Fruit fly (Drosophila melanogaster) whole organism, embryonic: ENCODE measurements around the gene plum.

ENCODE experiments used
- Bgb ChIP-seq: fragments of 200-800 bp; sonication (Bioruptor generic); IDR thresholded peaks from 2 replicates; pipeline ENCODE4 v1.3.6; 2022; ENCODE audit warnings: missing biosample characterization, missing genetic modification characterization; ENCODE audit not compliant: partially characterized antibody
- CG10274 ChIP-seq: fragments of 200-800 bp; sonication (Bioruptor generic); optimal IDR thresholded peaks from 3 replicates; lab custom pipeline; 2017; ENCODE audit warnings: missing biosample characterization, mild to moderate bottlenecking, missing genetic modification characterization
- CG10462 ChIP-seq: fragments of 200-800 bp; sonication (Bioruptor generic); optimal IDR thresholded peaks from 2 replicates; lab custom pipeline; 2016; ENCODE audit warnings: missing biosample characterization, missing genetic modification characterization
- CG10543 ChIP-seq: fragments of 200-800 bp; sonication (Bioruptor generic); optimal IDR thresholded peaks from 3 replicates; lab custom pipeline; 2017; ENCODE audit warnings: missing biosample characterization, mild to moderate bottlenecking, missing genetic modification characterization, moderate library complexity
- CG11696 ChIP-seq: fragments of 200-800 bp; sonication (Bioruptor generic); IDR thresholded peaks from 2 replicates; pipeline ENCODE4 v1.3.6; 2022; ENCODE audit warnings: missing biosample characterization, missing genetic modification characterization
- CG15479 ChIP-seq: fragments of 200-800 bp; sonication (Bioruptor generic); optimal IDR thresholded peaks from 3 replicates; lab custom pipeline; 2019; ENCODE audit warnings: missing biosample characterization, mild to moderate bottlenecking, missing genetic modification characterization, moderate library complexity
- CG17829 ChIP-seq: fragments of 200-800 bp; optimal IDR thresholded peaks from 2 replicates; lab custom pipeline; 2019; ENCODE audit warnings: missing biosample characterization, mild to moderate bottlenecking, missing genetic modification characterization, moderate library complexity
- CG17912 ChIP-seq: fragments of 200-800 bp; sonication (Bioruptor generic); optimal IDR thresholded peaks from 2 replicates; lab custom pipeline; 2018; ENCODE audit warnings: missing biosample characterization, mild to moderate bottlenecking, missing genetic modification characterization
- CG18011 ChIP-seq: fragments of 200-800 bp; sonication (Bioruptor generic); optimal IDR thresholded peaks from 2 replicates; lab custom pipeline; 2017; ENCODE audit warnings: missing biosample characterization, missing genetic modification characterization, mild to moderate bottlenecking, moderate library complexity, missing genotype
- CG30403 ChIP-seq: fragments of 200-800 bp; sonication (Bioruptor generic); optimal IDR thresholded peaks from 3 replicates; lab custom pipeline; 2016; ENCODE audit warnings: missing biosample characterization, missing genetic modification characterization
- CG31441 ChIP-seq: fragments of 200-800 bp; sonication (Bioruptor generic); IDR thresholded peaks from 2 replicates; pipeline ENCODE4 v1.3.6; 2022; ENCODE audit warnings: missing biosample characterization, missing genetic modification characterization
- CG3847 ChIP-seq: fragments of 200-800 bp; sonication (Bioruptor generic); IDR thresholded peaks from 2 replicates; pipeline ENCODE4 v1.3.6; 2022; ENCODE audit warnings: missing biosample characterization, missing genetic modification characterization
- CG4424 ChIP-seq: fragments of 200-800 bp; sonication (Bioruptor generic); optimal IDR thresholded peaks from 3 replicates; lab custom pipeline; 2016; ENCODE audit warnings: missing biosample characterization, missing genetic modification characterization
- CG6854 ChIP-seq: fragments of 200-800 bp; sonication (Bioruptor generic); optimal IDR thresholded peaks from 3 replicates; lab custom pipeline; 2017; ENCODE audit warnings: missing biosample characterization, mild to moderate bottlenecking, missing genetic modification characterization
- CG8281 ChIP-seq: fragments of 200-800 bp; sonication (Bioruptor generic); optimal IDR thresholded peaks from 2 replicates; lab custom pipeline; 2018; ENCODE audit warnings: missing biosample characterization, mild to moderate bottlenecking, missing genetic modification characterization, moderate library complexity
- CG8388 ChIP-seq: fragments of 200-800 bp; sonication (Bioruptor generic); optimal IDR thresholded peaks from 2 replicates; lab custom pipeline; 2019; ENCODE audit warnings: missing biosample characterization, mild to moderate bottlenecking, missing genetic modification characterization, moderate library complexity
- CG8924 ChIP-seq: fragments of 200-800 bp; optimal IDR thresholded peaks from 3 replicates; lab custom pipeline; 2019; ENCODE audit warnings: missing biosample characterization, mild to moderate bottlenecking, missing genetic modification characterization, moderate library complexity
- CG9727 ChIP-seq: fragments of 200-800 bp; sonication (Bioruptor generic); optimal IDR thresholded peaks from 3 replicates; lab custom pipeline; 2017; ENCODE audit warnings: missing biosample characterization, mild to moderate bottlenecking, missing genetic modification characterization
- Deaf1 ChIP-seq: fragments of 200-800 bp; optimal IDR thresholded peaks from 3 replicates; lab custom pipeline; 2019; ENCODE audit warnings: missing biosample characterization, mild to moderate bottlenecking, missing genetic modification characterization, moderate library complexity
- Dek ChIP-seq: fragments of 200-800 bp; sonication (Bioruptor generic); optimal IDR thresholded peaks from 3 replicates; lab custom pipeline; 2019; ENCODE audit warnings: missing biosample characterization, mild to moderate bottlenecking, missing genetic modification characterization, moderate library complexity
- Doc2 ChIP-seq: fragments of 200-800 bp; sonication (Bioruptor generic); IDR thresholded peaks from 2 replicates; pipeline ENCODE4 v1.3.6; 2022; ENCODE audit warnings: missing biosample characterization, missing genetic modification characterization
- Dp ChIP-seq: fragments of 200-800 bp; sonication (Bioruptor generic); optimal IDR thresholded peaks from 2 replicates; lab custom pipeline; 2018; ENCODE audit warnings: missing biosample characterization, mild to moderate bottlenecking, missing genetic modification characterization, moderate library complexity
- Ets97D ChIP-seq: fragments of 200-800 bp; sonication (Bioruptor generic); optimal IDR thresholded peaks from 3 replicates; lab custom pipeline; 2016; ENCODE audit warnings: missing biosample characterization, missing genetic modification characterization
- HmgZ ChIP-seq: fragments of 200-800 bp; sonication (Bioruptor generic); optimal IDR thresholded peaks from 2 replicates; lab custom pipeline; 2018; ENCODE audit warnings: missing biosample characterization, mild to moderate bottlenecking, missing genetic modification characterization
- Kr ChIP-seq: fragments of 200-800 bp; sonication (Bioruptor generic); optimal IDR thresholded peaks from 2 replicates; lab custom pipeline; 2017; ENCODE audit warnings: missing biosample characterization, mild to moderate bottlenecking, missing genetic modification characterization
- Lim3 ChIP-seq: fragments of 200-800 bp; sonication (Bioruptor generic); IDR thresholded peaks from 2 replicates; pipeline ENCODE4 v1.3.6; 2022; ENCODE audit warnings: missing biosample characterization, missing genetic modification characterization
- Lpt ChIP-seq: fragments of >200 bp; optimal IDR thresholded peaks from 2 replicates; lab custom pipeline; 2018; ENCODE audit warnings: missing biosample characterization, missing genetic modification characterization
- Meics ChIP-seq: fragments of 200-800 bp; sonication (Bioruptor generic); optimal IDR thresholded peaks from 2 replicates; lab custom pipeline; 2017; ENCODE audit warnings: missing biosample characterization, mild to moderate bottlenecking, missing genetic modification characterization
- Mes4 ChIP-seq: fragments of 200-800 bp; sonication (Bioruptor generic); optimal IDR thresholded peaks from 2 replicates; lab custom pipeline; 2016; ENCODE audit warnings: missing biosample characterization, missing genetic modification characterization
- Xbp1 ChIP-seq: fragments of 200-800 bp; sonication (Bioruptor generic); optimal IDR thresholded peaks from 3 replicates; lab custom pipeline; 2016; ENCODE audit warnings: missing biosample characterization, mild to moderate bottlenecking, missing genetic modification characterization
- bab2 ChIP-seq: fragments of 200-800 bp; sonication (Bioruptor generic); optimal IDR thresholded peaks from 2 replicates; lab custom pipeline; 2016; ENCODE audit warnings: missing biosample characterization, missing genetic modification characterization
- bcd ChIP-seq: fragments of 200-800 bp; sonication (Bioruptor generic); optimal IDR thresholded peaks from 2 replicates; lab custom pipeline; 2017; ENCODE audit warnings: missing biosample characterization, mild to moderate bottlenecking, missing genetic modification characterization
- br ChIP-seq: fragments of >200 bp; optimal IDR thresholded peaks from 2 replicates; lab custom pipeline; 2017
- chif ChIP-seq, 2 experiments: fragments of 200-800 bp; sonication (Bioruptor generic); optimal IDR thresholded peaks; 3 replicates each; lab custom pipeline; 2016; ENCODE audit warnings: missing biosample characterization in 2 of 2, missing genetic modification characterization in 2 of 2
- ci ChIP-seq: fragments of 200-800 bp; sonication (Bioruptor generic); IDR thresholded peaks from 3 replicates; pipeline ENCODE4 v1.3.6; 2022; ENCODE audit warnings: missing biosample characterization, missing genetic modification characterization
- dpn ChIP-seq, 2 experiments: fragments of 200-800 bp; sonication (Bioruptor generic); optimal IDR thresholded peaks; 3 replicates each; lab custom pipeline; 2016; ENCODE audit warnings: missing biosample characterization in 2 of 2, missing genetic modification characterization in 2 of 2
- eve ChIP-seq, 2 experiments: fragments of >200 bp; optimal IDR thresholded peaks; 2 replicates each; lab custom pipeline; 2017; ENCODE audit warnings: missing biosample characterization in 2 of 2, missing genetic modification characterization in 2 of 2
- exex ChIP-seq: fragments of 200-800 bp; sonication (Bioruptor generic); optimal IDR thresholded peaks from 4 replicates; lab custom pipeline; 2018; ENCODE audit warnings: missing biosample characterization, mild to moderate bottlenecking, missing genetic modification characterization, moderate library complexity
- gcm2 ChIP-seq: fragments of 200-800 bp; sonication (Bioruptor generic); optimal IDR thresholded peaks from 2 replicates; lab custom pipeline; 2016; ENCODE audit warnings: missing biosample characterization, missing genetic modification characterization
- gfzf ChIP-seq: fragments of 200-800 bp; sonication (Bioruptor generic); optimal IDR thresholded peaks from 2 replicates; lab custom pipeline; 2016; ENCODE audit warnings: missing biosample characterization, mild to moderate bottlenecking, missing genetic modification characterization, moderate library complexity
- grn ChIP-seq: fragments of 200-800 bp; sonication (Bioruptor generic); optimal IDR thresholded peaks from 3 replicates; lab custom pipeline; 2017; ENCODE audit warnings: missing biosample characterization, missing genetic modification characterization
- gro ChIP-seq: fragments of 200-800 bp; sonication (Bioruptor generic); optimal IDR thresholded peaks from 2 replicates; lab custom pipeline; 2016; ENCODE audit warnings: missing biosample characterization, missing genetic modification characterization
- lilli ChIP-seq: fragments of 200-800 bp; sonication (Bioruptor generic); optimal IDR thresholded peaks from 3 replicates; lab custom pipeline; 2016; ENCODE audit warnings: missing biosample characterization, missing genetic modification characterization
- luna ChIP-seq: fragments of 200-800 bp; sonication (Bioruptor generic); optimal IDR thresholded peaks from 2 replicates; lab custom pipeline; 2016; ENCODE audit warnings: missing biosample characterization, missing genetic modification characterization
- mld ChIP-seq: fragments of 200-800 bp; sonication (Bioruptor generic); IDR thresholded peaks from 3 replicates; pipeline ENCODE4 v1.3.6; 2022; ENCODE audit warnings: missing biosample characterization, missing genetic modification characterization; ENCODE audit not compliant: partially characterized antibody
- peb ChIP-seq: fragments of 200-800 bp; sonication (Bioruptor generic); IDR thresholded peaks from 2 replicates; pipeline ENCODE4 v1.3.6; 2022; ENCODE audit warnings: missing biosample characterization, missing genetic modification characterization
- pum ChIP-seq: fragments of 200-800 bp; sonication (Bioruptor generic); optimal IDR thresholded peaks from 2 replicates; lab custom pipeline; 2016; ENCODE audit warnings: missing biosample characterization, missing genetic modification characterization
- ranshi ChIP-seq: fragments of 200-800 bp; sonication (Bioruptor generic); IDR thresholded peaks from 2 replicates; pipeline ENCODE4 v1.3.6; 2022; ENCODE audit warnings: missing biosample characterization, missing genetic modification characterization
- ssp ChIP-seq: fragments of 200-800 bp; sonication (Bioruptor generic); IDR thresholded peaks from 2 replicates; pipeline ENCODE4 v1.3.6; 2022; ENCODE audit warnings: missing biosample characterization, missing genetic modification characterization
- unpg ChIP-seq: fragments of 200-800 bp; sonication (Bioruptor generic); optimal IDR thresholded peaks from 3 replicates; lab custom pipeline; 2018; ENCODE audit warnings: missing biosample characterization, mild to moderate bottlenecking, missing genetic modification characterization, moderate library complexity
- zen2 ChIP-seq: fragments of 200-800 bp; sonication (Bioruptor generic); IDR thresholded peaks from 3 replicates; pipeline ENCODE4 v1.3.6; 2022; ENCODE audit warnings: missing biosample characterization, missing genetic modification characterization; ENCODE audit not compliant: partially characterized antibody
- zfh1 ChIP-seq: fragments of 200-800 bp; sonication (Bioruptor generic); IDR thresholded peaks from 3 replicates; pipeline ENCODE4 v1.3.6; 2022; ENCODE audit warnings: missing biosample characterization, missing genetic modification characterization

plum gene

DNA sequence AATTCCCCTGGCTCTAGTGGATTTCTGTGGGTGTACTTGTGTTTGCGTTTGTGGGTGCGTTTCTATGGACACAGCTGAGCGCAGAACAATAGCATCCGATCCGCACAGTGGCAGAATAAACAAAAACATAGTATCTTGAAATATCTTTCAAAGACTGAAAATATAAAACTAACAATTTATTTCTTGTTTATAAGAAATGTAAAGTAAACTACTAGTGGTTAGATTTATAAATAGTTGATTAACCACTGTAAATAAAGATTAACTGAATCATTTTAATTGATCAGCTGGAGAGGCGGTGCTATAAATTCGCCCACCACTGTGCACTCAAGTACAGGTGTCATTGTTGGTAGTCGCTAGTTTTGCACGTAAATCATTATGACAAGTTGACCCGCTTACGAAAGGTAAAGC, 12.6 kb upstream of the plum start (continued):
- TF ChIP-seq Dek (tag; lab: Kevin White, UChicago): peak; percentile 26
- peak; percentile 29 for TF ChIP-seq CG30403
- TF ChIP-seq bcd (GFP tag; lab: Kevin White, UChicago): peak; percentile 41
- no peak for TF ChIP-seq grn (GFP tag; lab: Kevin White, UChicago)
- peak in 1 of 2 experiments; percentile 18 for TF ChIP-seq dpn (GFP tag; optimal IDR thresholded peaks at IDR 0.05; lab: Kevin White, UChicago)
- TF ChIP-seq CG10462 (GFP tag; lab: Kevin White, UChicago): no peak
- TF ChIP-seq lilli (GFP tag; lab: Kevin White, UChicago): peak; percentile 25
- TF ChIP-seq exex (tag; lab: Kevin White, UChicago): peak; percentile 17
- peak; percentile 40 for TF ChIP-seq Meics (GFP tag; lab: Kevin White, UChicago)
- TF ChIP-seq CG17829 (tag; lab: Kevin White, UChicago): peak; percentile 35
- TF ChIP-seq Dp (GFP tag; lab: Kevin White, UChicago): no peak
- no peak for TF ChIP-seq Lpt
- TF ChIP-seq pum (GFP tag; lab: Kevin White, UChicago): no peak
- no peak for TF ChIP-seq mld (GFP tag; lab: Robert Waterston, UW)
- TF ChIP-seq unpg (GFP tag; lab: Kevin White, UChicago): peak; percentile 57
- TF ChIP-seq ranshi: no peak
- TF ChIP-seq CG15479: no peak
- no peak for TF ChIP-seq CG4424 (GFP tag; lab: Kevin White, UChicago)
- no peak for TF ChIP-seq CG3847 (GFP tag; lab: Robert Waterston, UW)
- no peak for TF ChIP-seq Kr
- no peak for TF ChIP-seq peb
- TF ChIP-seq CG11696 (GFP tag; lab: Robert Waterston, UW): peak; percentile 83
- no peak for TF ChIP-seq CG18011 (GFP tag; lab: Kevin White, UChicago)
- TF ChIP-seq gro: no peak
- peak; percentile 59 for TF ChIP-seq CG8924
- peak in 1 of 2 experiments; percentile 51 for TF ChIP-seq eve (GFP tag; optimal IDR thresholded peaks at IDR 0.05; lab: Kevin White, UChicago)
- no peak for TF ChIP-seq CG10274 (GFP tag; lab: Kevin White, UChicago)
- peak; percentile 39 for TF ChIP-seq CG8388 (GFP tag; lab: Kevin White, UChicago)
- peak; percentile 53 for TF ChIP-seq CG9727
- TF ChIP-seq gfzf (GFP tag; lab: Kevin White, UChicago): no peak
- no peak for TF ChIP-seq br (lab: Kevin White, UChicago)
- peak; percentile 15 for TF ChIP-seq CG10543
- TF ChIP-seq Doc2 (GFP tag; lab: Robert Waterston, UW): no peak
- TF ChIP-seq Mes4 (GFP tag; lab: Kevin White, UChicago): no peak
- TF ChIP-seq ci (GFP tag; lab: Robert Waterston, UW): peak; percentile 32; the same call in 1 of the 3 replicates
- TF ChIP-seq CG6854 (GFP tag; lab: Kevin White, UChicago): no peak
- TF ChIP-seq CG8281 (tag; lab: Kevin White, UChicago): no peak
- peak; percentile 15 for TF ChIP-seq Deaf1
- no peak for TF ChIP-seq gcm2
- peak; percentile 8 for TF ChIP-seq Xbp1
- TF ChIP-seq Bgb (GFP tag; lab: Robert Waterston, UW): no peak
- no peak for TF ChIP-seq ssp (GFP tag; lab: Robert Waterston, UW)
- no peak for TF ChIP-seq bab2 (GFP tag; lab: Kevin White, UChicago)
- no peak for TF ChIP-seq Lim3
- peak; percentile 48; the same call in 1 of the 2 replicates for TF ChIP-seq CG31441 (GFP tag; lab: Robert Waterston, UW)
- no peak for TF ChIP-seq zen2 (GFP tag; lab: Robert Waterston, UW)
- no peak for TF ChIP-seq zfh1
- TF ChIP-seq luna (GFP tag; lab: Kevin White, UChicago): no peak
- TF ChIP-seq CG17912 (GFP tag; lab: Kevin White, UChicago): no peak
- peak in 1 of 2 experiments; percentile 18 for TF ChIP-seq chif (GFP tag; optimal IDR thresholded peaks at IDR 0.05; lab: Kevin White, UChicago)
- TF ChIP-seq HmgZ (tag; lab: Kevin White, UChicago): peak; percentile 21
- TF ChIP-seq Ets97D (GFP tag; lab: Kevin White, UChicago): no peak
